Fruit fly (Drosophila melanogaster) whole organism, embryonic: ENCODE measurements around the gene Mtr3.

Source experiments
- Bteb2 ChIP-seq: fragments of 200-800 bp; sonication (Bioruptor generic); optimal IDR thresholded peaks from 2 replicates; lab custom pipeline; 2016; ENCODE audit warnings: missing biosample characterization, missing genetic modification characterization
- CG10366 ChIP-seq: fragments of 200-800 bp; sonication (Bioruptor generic); IDR thresholded peaks from 2 replicates; pipeline ENCODE4 v1.3.6; 2022; ENCODE audit warnings: missing biosample characterization, missing genetic modification characterization
- CG11456 ChIP-seq: fragments of 200-800 bp; sonication (Bioruptor generic); IDR thresholded peaks from 3 replicates; pipeline ENCODE4 v1.3.6; 2022; ENCODE audit warnings: missing biosample characterization, missing genetic modification characterization
- CG12155 ChIP-seq: fragments of 200-800 bp; sonication (Bioruptor generic); optimal IDR thresholded peaks from 3 replicates; lab custom pipeline; 2016; ENCODE audit warnings: missing biosample characterization, missing genetic modification characterization
- CG12769 ChIP-seq: fragments of 200-800 bp; sonication (Bioruptor generic); optimal IDR thresholded peaks from 2 replicates; lab custom pipeline; 2019; ENCODE audit warnings: missing biosample characterization, mild to moderate bottlenecking, missing genetic modification characterization, moderate library complexity
- CG15011 ChIP-seq: fragments of 200-800 bp; sonication (Bioruptor generic); optimal IDR thresholded peaks from 3 replicates; lab custom pipeline; 2018; ENCODE audit warnings: missing biosample characterization, mild to moderate bottlenecking, missing genetic modification characterization
- CG15479 ChIP-seq: fragments of 200-800 bp; sonication (Bioruptor generic); optimal IDR thresholded peaks from 3 replicates; lab custom pipeline; 2019; ENCODE audit warnings: missing biosample characterization, mild to moderate bottlenecking, missing genetic modification characterization, moderate library complexity
- CG17359 ChIP-seq: fragments of 200-800 bp; sonication (Bioruptor generic); optimal IDR thresholded peaks from 3 replicates; lab custom pipeline; 2018; ENCODE audit warnings: missing biosample characterization, mild to moderate bottlenecking, missing genetic modification characterization, moderate library complexity
- CG1832 ChIP-seq: fragments of 200-800 bp; sonication (Bioruptor generic); optimal IDR thresholded peaks from 2 replicates; lab custom pipeline; 2017; ENCODE audit warnings: missing biosample characterization, mild to moderate bottlenecking, missing genetic modification characterization, inconsistent platforms
- CG18619 ChIP-seq: fragments of 200-800 bp; sonication (Bioruptor generic); optimal IDR thresholded peaks from 3 replicates; lab custom pipeline; 2017; ENCODE audit warnings: missing biosample characterization, mild to moderate bottlenecking, missing genetic modification characterization
- CG2889 ChIP-seq: fragments of 200-800 bp; sonication (Bioruptor generic); IDR thresholded peaks from 3 replicates; pipeline ENCODE4 v1.3.6; 2022; ENCODE audit warnings: missing biosample characterization, missing genetic modification characterization
- CG31224 ChIP-seq: fragments of 200-800 bp; sonication (Bioruptor generic); IDR thresholded peaks from 2 replicates; pipeline ENCODE4 v1.3.6; 2022; ENCODE audit warnings: missing biosample characterization, missing genetic modification characterization
- CG33213 ChIP-seq: fragments of 200-800 bp; sonication (Bioruptor generic); optimal IDR thresholded peaks from 3 replicates; lab custom pipeline; 2016; ENCODE audit warnings: missing biosample characterization, missing genetic modification characterization
- CG34422 ChIP-seq: fragments of 200-800 bp; sonication (Bioruptor generic); IDR thresholded peaks from 3 replicates; pipeline ENCODE4 v1.3.6; 2022; ENCODE audit warnings: missing biosample characterization, missing genetic modification characterization
- CG4730 ChIP-seq: fragments of 200-800 bp; sonication (Bioruptor generic); IDR thresholded peaks from 2 replicates; pipeline ENCODE4 v1.3.6; 2022; ENCODE audit warnings: missing biosample characterization, missing genetic modification characterization
- CG4820 ChIP-seq: fragments of 200-800 bp; sonication (Bioruptor generic); optimal IDR thresholded peaks from 3 replicates; lab custom pipeline; 2016; ENCODE audit warnings: missing biosample characterization, missing genetic modification characterization
- CG4854 ChIP-seq: fragments of 200-800 bp; sonication (Bioruptor generic); optimal IDR thresholded peaks from 2 replicates; lab custom pipeline; 2016; ENCODE audit warnings: missing biosample characterization, missing genetic modification characterization, inconsistent platforms
- CG8281 ChIP-seq: fragments of 200-800 bp; sonication (Bioruptor generic); optimal IDR thresholded peaks from 2 replicates; lab custom pipeline; 2018; ENCODE audit warnings: missing biosample characterization, mild to moderate bottlenecking, missing genetic modification characterization, moderate library complexity
- CHES-1-like ChIP-seq: fragments of 200-800 bp; sonication (Bioruptor generic); optimal IDR thresholded peaks from 2 replicates; lab custom pipeline; 2016; ENCODE audit warnings: missing biosample characterization, missing genetic modification characterization
- Deaf1 ChIP-seq: fragments of 200-800 bp; optimal IDR thresholded peaks from 3 replicates; lab custom pipeline; 2019; ENCODE audit warnings: missing biosample characterization, mild to moderate bottlenecking, missing genetic modification characterization, moderate library complexity
- GATAe ChIP-seq: fragments of 200-800 bp; sonication (Bioruptor generic); conservative IDR thresholded peaks from 2 replicates; pipeline ENCODE4 v1.3.6; 2022; ENCODE audit warnings: missing biosample characterization, missing genetic modification characterization
- Hmx ChIP-seq: fragments of 200-800 bp; sonication (Bioruptor generic); optimal IDR thresholded peaks from 2 replicates; lab custom pipeline; 2016; ENCODE audit warnings: missing biosample characterization, missing genetic modification characterization
- MTF-1 ChIP-seq: fragments of 200-800 bp; sonication (Bioruptor generic); optimal IDR thresholded peaks from 2 replicates; lab custom pipeline; 2018; ENCODE audit warnings: missing biosample characterization, mild to moderate bottlenecking, missing genetic modification characterization, borderline replicate concordance
- Med ChIP-seq: fragments of 200-800 bp; sonication (Bioruptor generic); peaks from one replicate; lab custom pipeline; 2016; ENCODE audit warnings: missing biosample characterization, missing genetic modification characterization, mild to moderate bottlenecking, inconsistent platforms, moderate library complexity
- Nf-YC ChIP-seq: fragments of 200-800 bp; optimal IDR thresholded peaks from 3 replicates; lab custom pipeline; 2019; ENCODE audit warnings: missing biosample characterization, mild to moderate bottlenecking, missing genetic modification characterization, moderate library complexity
- Opbp ChIP-seq: fragments of 200-800 bp; sonication (Bioruptor generic); IDR thresholded peaks from 3 replicates; pipeline ENCODE4 v1.3.6; 2022; ENCODE audit warnings: missing biosample characterization, missing genetic modification characterization; ENCODE audit not compliant: partially characterized antibody
- Ptx1 ChIP-seq: fragments of 200-800 bp; sonication (Bioruptor generic); IDR thresholded peaks from 2 replicates; pipeline ENCODE4 v1.3.6; 2022; ENCODE audit warnings: missing biosample characterization, missing genetic modification characterization
- Scr ChIP-seq: fragments of 200-800 bp; sonication (Bioruptor generic); IDR thresholded peaks from 2 replicates; pipeline ENCODE4 v1.3.6; 2022; ENCODE audit warnings: missing biosample characterization, missing genetic modification characterization; ENCODE audit not compliant: partially characterized antibody
- Side ChIP-seq: fragments of 200-800 bp; sonication (Bioruptor generic); optimal IDR thresholded peaks from 2 replicates; lab custom pipeline; 2016; ENCODE audit warnings: missing biosample characterization, missing genetic modification characterization
- Sry-β ChIP-seq: fragments of 200-800 bp; sonication (Bioruptor generic); optimal IDR thresholded peaks from 2 replicates; lab custom pipeline; 2018; ENCODE audit warnings: missing biosample characterization, mild to moderate bottlenecking, missing genetic modification characterization, moderate library complexity
- ab ChIP-seq: fragments of 200-800 bp; sonication (Bioruptor generic); optimal IDR thresholded peaks from 2 replicates; lab custom pipeline; 2016; ENCODE audit warnings: missing biosample characterization, missing genetic modification characterization
- az2 ChIP-seq: fragments of 200-800 bp; sonication (Bioruptor generic); optimal IDR thresholded peaks from 3 replicates; lab custom pipeline; 2016; ENCODE audit warnings: missing biosample characterization, missing genetic modification characterization
- bab2 ChIP-seq: fragments of 200-800 bp; sonication (Bioruptor generic); optimal IDR thresholded peaks from 2 replicates; lab custom pipeline; 2016; ENCODE audit warnings: missing biosample characterization, missing genetic modification characterization
- btn ChIP-seq: fragments of 200-800 bp; sonication (Bioruptor generic); optimal IDR thresholded peaks from 2 replicates; lab custom pipeline; 2016; ENCODE audit warnings: missing biosample characterization, missing genetic modification characterization
- cwo ChIP-seq: fragments of 200-800 bp; sonication (Bioruptor generic); optimal IDR thresholded peaks from 3 replicates; lab custom pipeline; 2017; ENCODE audit warnings: missing biosample characterization, missing genetic modification characterization, mild to moderate bottlenecking, moderate library complexity, missing genetic modification reagents
- dm ChIP-seq: fragments of 200-800 bp; sonication (Bioruptor generic); optimal IDR thresholded peaks from 3 replicates; lab custom pipeline; 2016; ENCODE audit warnings: missing biosample characterization, missing genetic modification characterization
- dmrt11E ChIP-seq: fragments of 200-800 bp; sonication (Bioruptor generic); optimal IDR thresholded peaks from 3 replicates; lab custom pipeline; 2018; ENCODE audit warnings: missing biosample characterization, mild to moderate bottlenecking, missing genetic modification characterization, moderate library complexity
- ems ChIP-seq: fragments of 200-800 bp; sonication (Bioruptor generic); optimal IDR thresholded peaks from 3 replicates; lab custom pipeline; 2016; ENCODE audit warnings: missing biosample characterization, missing genetic modification characterization
- gcm2 ChIP-seq: fragments of 200-800 bp; sonication (Bioruptor generic); optimal IDR thresholded peaks from 2 replicates; lab custom pipeline; 2016; ENCODE audit warnings: missing biosample characterization, missing genetic modification characterization
- gsb ChIP-seq: fragments of 200-800 bp; sonication (Bioruptor generic); IDR thresholded peaks from 2 replicates; pipeline ENCODE4 v1.3.6; 2022; ENCODE audit warnings: missing biosample characterization, missing genetic modification characterization
- hkb ChIP-seq, 2 experiments: fragments of 200-800 bp in 1 of 2; fragments of >200 bp in 1 of 2; sonication (Bioruptor generic) in 1 of 2; IDR thresholded peaks in 1 of 2; optimal IDR thresholded peaks in 1 of 2; 2 replicates each; pipeline versions ENCODE4 v1.3.6 to Lab custom; 2017 to 2022; ENCODE audit warnings: missing biosample characterization in 1 of 2, missing genetic modification characterization in 1 of 2
- hth ChIP-seq: fragments of >200 bp; optimal IDR thresholded peaks from 2 replicates; lab custom pipeline; 2017; ENCODE audit warnings: inconsistent platforms
- insv ChIP-seq, 2 experiments: fragments of 200-800 bp; sonication (Bioruptor generic); optimal IDR thresholded peaks; 3 replicates each; lab custom pipeline; 2016 to 2018; ENCODE audit warnings: missing biosample characterization in 2 of 2, missing genetic modification characterization in 2 of 2
- oc ChIP-seq: fragments of 200-800 bp; sonication (Bioruptor generic); optimal IDR thresholded peaks from 2 replicates; lab custom pipeline; 2018; ENCODE audit warnings: missing biosample characterization, mild to moderate bottlenecking, missing genetic modification characterization, moderate library complexity
- otp ChIP-seq: fragments of 200-800 bp; sonication (Bioruptor generic); IDR thresholded peaks from 3 replicates; pipeline ENCODE4, ENCODE4 v1.3.6; 2022; ENCODE audit warnings: missing biosample characterization, missing genetic modification characterization
- peb ChIP-seq: fragments of 200-800 bp; sonication (Bioruptor generic); IDR thresholded peaks from 2 replicates; pipeline ENCODE4 v1.3.6; 2022; ENCODE audit warnings: missing biosample characterization, missing genetic modification characterization
- pho ChIP-seq: fragments of 200-800 bp; sonication (Bioruptor generic); optimal IDR thresholded peaks from 2 replicates; lab custom pipeline; 2016; ENCODE audit warnings: missing biosample characterization, missing genetic modification characterization
- pzg ChIP-seq: fragments of 200-800 bp; sonication (Bioruptor generic); optimal IDR thresholded peaks from 3 replicates; lab custom pipeline; 2018; ENCODE audit warnings: missing biosample characterization, mild to moderate bottlenecking, missing genetic modification characterization, moderate library complexity
- ranshi ChIP-seq: fragments of 200-800 bp; sonication (Bioruptor generic); IDR thresholded peaks from 2 replicates; pipeline ENCODE4 v1.3.6; 2022; ENCODE audit warnings: missing biosample characterization, missing genetic modification characterization
- ttk ChIP-seq: fragments of 200-800 bp; sonication (Bioruptor generic); IDR thresholded peaks from 2 replicates; pipeline ENCODE4 v2.1.2; 2022; ENCODE audit warnings: missing biosample characterization, missing genetic modification characterization
- tup ChIP-seq: fragments of 200-800 bp; sonication (Bioruptor generic); optimal IDR thresholded peaks from 2 replicates; lab custom pipeline; 2016; ENCODE audit warnings: missing biosample characterization, mild to moderate bottlenecking, missing genetic modification characterization, moderate library complexity

Gene Mtr3

DNA sequence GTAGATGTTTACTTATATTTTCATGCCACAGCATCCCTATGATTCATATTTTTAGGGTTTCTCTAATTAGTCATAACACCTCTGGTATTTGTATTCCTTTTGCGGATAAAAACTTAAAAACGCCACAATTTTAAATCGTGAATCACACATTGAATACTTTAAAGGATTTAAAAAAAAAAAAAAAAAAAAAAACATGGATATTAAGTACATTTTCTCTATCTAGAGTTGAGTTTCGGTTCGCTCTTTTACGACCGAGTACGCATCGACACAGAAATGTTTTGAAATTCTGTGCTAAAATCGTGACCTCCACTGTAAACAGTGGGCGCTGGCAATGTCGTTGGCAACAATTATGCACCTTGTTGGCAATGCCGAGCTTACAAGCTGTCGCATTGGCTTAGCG, 8.1 kb downstream of the Mtr3 start (continued):
- peak; percentile 35 for TF ChIP-seq pho
- no peak for TF ChIP-seq Ptx1 (GFP tag; lab: Robert Waterston, UW)
- no peak for TF ChIP-seq tup (GFP tag; lab: Kevin White, UChicago)
- TF ChIP-seq CG2889 (GFP tag; lab: Robert Waterston, UW), result no peak
- TF ChIP-seq bab2, result no peak
- TF ChIP-seq ems, result peak; percentile 14
- peak; percentile 80 for TF ChIP-seq Med (GFP tag; lab: Kevin White, UChicago)
- no peak for TF ChIP-seq CG33213 (GFP tag; lab: Kevin White, UChicago)
- TF ChIP-seq CG15479 (GFP tag; lab: Kevin White, UChicago), result no peak
- peak; percentile 34; the same call in 1 of the 2 replicates for TF ChIP-seq CG10366 (GFP tag; lab: Robert Waterston, UW)
- peak; percentile 26 for TF ChIP-seq CHES-1-like (GFP tag; lab: Kevin White, UChicago)
- TF ChIP-seq peb (GFP tag; lab: Robert Waterston, UW), result no peak
- no peak for TF ChIP-seq insv (GFP tag; optimal IDR thresholded peaks at IDR 0.05; lab: Kevin White, UChicago)
- TF ChIP-seq CG1832 (GFP tag; lab: Kevin White, UChicago), result no peak
- TF ChIP-seq pzg (GFP tag; lab: Kevin White, UChicago), result no peak
- no peak for TF ChIP-seq CG4820
- TF ChIP-seq CG11456 (GFP tag; lab: Robert Waterston, UW), result no peak
- TF ChIP-seq CG31224 (GFP tag; lab: Robert Waterston, UW), result no peak
- no peak for TF ChIP-seq CG4854
- no peak for TF ChIP-seq gcm2 (GFP tag; lab: Kevin White, UChicago)
- TF ChIP-seq CG15011 (GFP tag; lab: Kevin White, UChicago), result no peak
- TF ChIP-seq dmrt11E, result no peak
- no peak for TF ChIP-seq Side (GFP tag; lab: Kevin White, UChicago)
- TF ChIP-seq CG12155 (GFP tag; lab: Kevin White, UChicago), result no peak
- no peak for TF ChIP-seq ab (GFP tag; lab: Kevin White, UChicago)
- TF ChIP-seq Deaf1 (tag; lab: Kevin White, UChicago), result no peak
- TF ChIP-seq Opbp (GFP tag; lab: Robert Waterston, UW), result no peak
- no peak for TF ChIP-seq oc (tag; lab: Kevin White, UChicago)
- TF ChIP-seq Bteb2, result no peak
- TF ChIP-seq GATAe (GFP tag; lab: Robert Waterston, UW), result no peak
- TF ChIP-seq az2 (GFP tag; lab: Kevin White, UChicago), result peak; percentile 17
- no peak for TF ChIP-seq Nf-YC (tag; lab: Kevin White, UChicago)
- TF ChIP-seq ranshi (GFP tag; lab: Robert Waterston, UW), result 0 out of 2 replicates have a peak, but pooled peaks have one; percentile 20
- TF ChIP-seq cwo (GFP tag; lab: Kevin White, UChicago), result no peak
- no peak for TF ChIP-seq CG8281 (tag; lab: Kevin White, UChicago)
- no peak for TF ChIP-seq CG4730 (GFP tag; lab: Robert Waterston, UW)
- TF ChIP-seq MTF-1 (GFP tag; lab: Kevin White, UChicago), result no peak
- TF ChIP-seq gsb (GFP tag; lab: Robert Waterston, UW), result no peak
- TF ChIP-seq Sry-β (GFP tag; lab: Kevin White, UChicago), result no peak
- TF ChIP-seq CG18619, result no peak
- TF ChIP-seq ttk (GFP tag; lab: Robert Waterston, UW), result no peak
- TF ChIP-seq CG17359 (tag; lab: Kevin White, UChicago), result no peak
- TF ChIP-seq Scr (GFP tag; lab: Robert Waterston, UW), result no peak
- no peak for TF ChIP-seq dm (GFP tag; lab: Kevin White, UChicago)
- no peak for TF ChIP-seq hkb (optimal IDR thresholded peaks at IDR 0.05; lab: Kevin White, UChicago)
- 0 out of 2 replicates have a peak, but pooled peaks have one; percentile 38 for TF ChIP-seq hkb (GFP tag; IDR thresholded peaks at IDR 0.05; lab: Robert Waterston, UW)
- no peak for TF ChIP-seq CG34422 (GFP tag; lab: Robert Waterston, UW)
- no peak for TF ChIP-seq Hmx (GFP tag; lab: Kevin White, UChicago)
- TF ChIP-seq btn, result no peak
- TF ChIP-seq hth, result no peak
- 0 out of 3 replicates have a peak, but pooled peaks have one; percentile 14 for TF ChIP-seq otp (GFP tag; lab: Robert Waterston, UW)
- no peak for TF ChIP-seq CG12769 (tag; lab: Kevin White, UChicago)
